Fruit fly (Drosophila melanogaster) whole organism, prepupa: Measurements from ENCODE around the gene Gr77a.
A peak's percentile ranks its signal among the peaks of the same experiment; 100 is the strongest.

ENCODE experiments used
- CG1621 ChIP-seq: fragments of 200-800 bp; sonication (Bioruptor generic); optimal IDR thresholded peaks from 3 replicates; lab custom pipeline; 2018; ENCODE audit warnings: missing biosample characterization, mild to moderate bottlenecking, missing genetic modification characterization
- CG32006 ChIP-seq: fragments of 200-800 bp; sonication (Bioruptor generic); optimal IDR thresholded peaks from 3 replicates; lab custom pipeline; 2017; ENCODE audit warnings: missing biosample characterization, mild to moderate bottlenecking, missing genetic modification characterization
- CG6792 ChIP-seq: fragments of 200-800 bp; sonication (Bioruptor generic); optimal IDR thresholded peaks from 3 replicates; lab custom pipeline; 2016; ENCODE audit warnings: missing biosample characterization, missing genetic modification characterization
- Eip93F ChIP-seq: fragments of 200-800 bp; sonication (Bioruptor generic); optimal IDR thresholded peaks from 2 replicates; lab custom pipeline; 2016; ENCODE audit warnings: missing biosample characterization, mild to moderate bottlenecking, missing genetic modification characterization
- Lpt ChIP-seq: fragments of 200-800 bp; sonication (Bioruptor generic); optimal IDR thresholded peaks from 3 replicates; lab custom pipeline; 2016; ENCODE audit warnings: missing biosample characterization, missing genetic modification characterization
- Smox ChIP-seq: fragments of 200-800 bp; sonication (Bioruptor generic); optimal IDR thresholded peaks from 3 replicates; lab custom pipeline; 2016; ENCODE audit warnings: missing biosample characterization, missing genetic modification characterization
- dsx ChIP-seq: fragments of 200-800 bp; optimal IDR thresholded peaks from 3 replicates; lab custom pipeline; 2019; ENCODE audit warnings: missing biosample characterization, mild to moderate bottlenecking, missing genetic modification characterization, moderate library complexity; ENCODE audit not compliant: poor library complexity, severe bottlenecking
- spab ChIP-seq: fragments of 200-800 bp; sonication (Bioruptor generic); optimal IDR thresholded peaks from 2 replicates; lab custom pipeline; 2017; ENCODE audit warnings: missing biosample characterization, mild to moderate bottlenecking, missing genetic modification characterization, missing genetic modification reagents
- ss ChIP-seq, 2 experiments: fragments of 200-800 bp; sonication (Bioruptor generic); optimal IDR thresholded peaks; 2 replicates in 1 of 2; 3 replicates in 1 of 2; lab custom pipeline; 2017 to 2018; ENCODE audit warnings: mild to moderate bottlenecking in 2 of 2, missing biosample characterization in 2 of 2, missing genetic modification characterization in 2 of 2, moderate library complexity in 1 of 2

- TF ChIP-seq Eip93F (GFP tag; lab: Kevin White, UChicago): no peak
- no peak for TF ChIP-seq CG1621 (tag; lab: Kevin White, UChicago)
- TF ChIP-seq Lpt (GFP tag; lab: Kevin White, UChicago): no peak
- TF ChIP-seq ss (GFP tag; optimal IDR thresholded peaks at IDR 0.05; lab: Kevin White, UChicago): peak in 1 of 2 experiments; percentile 96
- TF ChIP-seq CG32006 (GFP tag; lab: Kevin White, UChicago): no peak
- TF ChIP-seq dsx (GFP tag; lab: Kevin White, UChicago): peak; percentile 14
- peak; percentile 31 for TF ChIP-seq CG6792 (GFP tag; lab: Kevin White, UChicago)
- peak; percentile 45 for TF ChIP-seq Smox (GFP tag; lab: Kevin White, UChicago)
- no peak for TF ChIP-seq spab (GFP tag; lab: Kevin White, UChicago)
Observed at dm6 chr3L:20688194-20688785, 50.9 kb downstream of the Gr77a start.
